Fruit fly (Drosophila melanogaster): Measurements from ENCODE around the gene CG17298.
A peak's percentile ranks its signal among the peaks of the same experiment; 100 is the strongest.

The CG17298 gene

dm6 chr3R:21330542-21330941, 47.5 kb downstream of the CG17298 start (continued):
- peak; percentile 52 for TF ChIP-seq fd59A (GFP tag; optimal IDR thresholded peaks at IDR 0.05)
- TF ChIP-seq CG1621 (tag; optimal IDR thresholded peaks at IDR 0.05) = peak; percentile 65
- no peak for TF ChIP-seq Eip93F (GFP tag; optimal IDR thresholded peaks at IDR 0.05)
- TF ChIP-seq Sox15 (GFP tag; optimal IDR thresholded peaks at IDR 0.05) = no peak
- TF ChIP-seq dsx (GFP tag; optimal IDR thresholded peaks at IDR 0.05; ENCODE audit: poor library complexity, severe bottlenecking) = peak; percentile 63
- peak; percentile 59 for TF ChIP-seq Ets96B (tag; optimal IDR thresholded peaks at IDR 0.05)
- TF ChIP-seq salr (GFP tag; optimal IDR thresholded peaks at IDR 0.05) = peak in 1 of 2 experiments; percentile 23
- peak; percentile 47 for TF ChIP-seq CG6792 (GFP tag; optimal IDR thresholded peaks at IDR 0.05)
- TF ChIP-seq Ets21C (GFP tag; optimal IDR thresholded peaks at IDR 0.05) = peak; percentile 21
- TF ChIP-seq Gug (GFP tag; IDR thresholded peaks at IDR 0.05) = no peak
- peak; percentile 22 to 59 for TF ChIP-seq ss (GFP tag; optimal IDR thresholded peaks at IDR 0.05)
- TF ChIP-seq Eip78C (GFP tag) = peak; percentile 81
- peak; percentile 69 for TF ChIP-seq esn (GFP tag; optimal IDR thresholded peaks at IDR 0.05)
- peak; percentile 52 for TF ChIP-seq CG34406 (GFP tag; optimal IDR thresholded peaks at IDR 0.05)
- no peak for TF ChIP-seq CG3919 (GFP tag; optimal IDR thresholded peaks at IDR 0.05)
- TF ChIP-seq CG6163 (GFP tag; IDR thresholded peaks at IDR 0.05) = peak; percentile 75
- TF ChIP-seq CG6854 (GFP tag; optimal IDR thresholded peaks at IDR 0.05) = no peak
- TF ChIP-seq achi (GFP tag; optimal IDR thresholded peaks at IDR 0.05) = peak; percentile 61
- TF ChIP-seq CG9139 (GFP tag; optimal IDR thresholded peaks at IDR 0.05) = no peak
- TF ChIP-seq fkh (GFP tag; optimal IDR thresholded peaks at IDR 0.05) = no peak
- no peak for TF ChIP-seq Blimp-1 (GFP tag; optimal IDR thresholded peaks at IDR 0.05)
- TF ChIP-seq fd85E (GFP tag; optimal IDR thresholded peaks at IDR 0.05) = no peak
- TF ChIP-seq dac (GFP tag; optimal IDR thresholded peaks at IDR 0.05) = no peak

- no peak for TF ChIP-seq Hr39 (GFP tag; optimal IDR thresholded peaks at IDR 0.05)
- no peak for TF ChIP-seq Eip93F (GFP tag; optimal IDR thresholded peaks at IDR 0.05)
- TF ChIP-seq CG32006 (GFP tag; optimal IDR thresholded peaks at IDR 0.05) = no peak
- TF ChIP-seq Ets21C (GFP tag; optimal IDR thresholded peaks at IDR 0.05) = no peak
- TF ChIP-seq CG6792 (GFP tag; optimal IDR thresholded peaks at IDR 0.05) = no peak
- no peak for TF ChIP-seq Hr4 (GFP tag; optimal IDR thresholded peaks at IDR 0.05)
- no peak for TF ChIP-seq svp (GFP tag)
- TF ChIP-seq CG16779 (tag; optimal IDR thresholded peaks at IDR 0.05) = no peak
- no peak for TF ChIP-seq Gug (GFP tag; IDR thresholded peaks at IDR 0.05)
- no peak for TF ChIP-seq CG6276 (GFP tag; optimal IDR thresholded peaks at IDR 0.05)
- no peak for TF ChIP-seq vri (GFP tag; optimal IDR thresholded peaks at IDR 0.05)
Measured at dm6 chr3R:21331195-21331594, 48.2 kb downstream of the CG17298 start.
